Worm (Caenorhabditis elegans) whole organism, late embryonic: ENCODE results near the gene W04G3.13.

Experiments
- C38D4.7 ChIP-seq: fragments of 200-800 bp; sonication (Bioruptor generic); optimal IDR thresholded peaks from 2 replicates; lab custom pipeline; 2018; ENCODE audit warnings: mild to moderate bottlenecking, missing genetic modification characterization, moderate library complexity, missing compliant biosample characterization
- K02D7.2 ChIP-seq: sonication (generic microtip); optimal IDR thresholded peaks from 2 replicates; lab custom pipeline; 2017; ENCODE audit warnings: mild to moderate bottlenecking, missing genetic modification characterization, missing compliant biosample characterization
- Y22D7AL.16 ChIP-seq: sonication (generic microtip); optimal IDR thresholded peaks from 2 replicates; lab custom pipeline; 2016; ENCODE audit warnings: missing genetic modification characterization, missing compliant biosample characterization
- ama-1 ChIP-seq: fragments of 150-350 bp; optimal IDR thresholded peaks from 2 replicates; lab custom pipeline; 2014
- ceh-14 ChIP-seq: sonication (generic microtip); optimal IDR thresholded peaks from 2 replicates; lab custom pipeline; 2016; ENCODE audit warnings: missing genotype, missing genetic modification characterization, missing compliant biosample characterization
- ceh-18 ChIP-seq: sonication (generic microtip); optimal IDR thresholded peaks from 2 replicates; lab custom pipeline; 2016; ENCODE audit warnings: missing genetic modification characterization, missing compliant biosample characterization
- ceh-19 ChIP-seq: fragments of 200-800 bp; sonication (Bioruptor generic); optimal IDR thresholded peaks from 2 replicates; lab custom pipeline; 2018; ENCODE audit warnings: mild to moderate bottlenecking, missing genetic modification characterization, missing compliant biosample characterization
- ceh-22 ChIP-seq: sonication (generic microtip); optimal IDR thresholded peaks from 2 replicates; lab custom pipeline; 2017; ENCODE audit warnings: missing biosample characterization, missing genetic modification characterization
- ceh-24 ChIP-seq: sonication (generic microtip); optimal IDR thresholded peaks from 2 replicates; lab custom pipeline; 2016; ENCODE audit warnings: mild to moderate bottlenecking, missing genetic modification characterization, missing compliant biosample characterization
- ceh-31 ChIP-seq: sonication (generic microtip); optimal IDR thresholded peaks from 2 replicates; lab custom pipeline; 2016; ENCODE audit warnings: missing genetic modification characterization, missing compliant biosample characterization
- ceh-34 ChIP-seq: sonication (generic microtip); optimal IDR thresholded peaks from 2 replicates; lab custom pipeline; 2016; ENCODE audit warnings: mild to moderate bottlenecking, missing genetic modification characterization, missing compliant biosample characterization
- ceh-48 ChIP-seq: sonication (generic microtip); optimal IDR thresholded peaks from 2 replicates; lab custom pipeline; 2016; ENCODE audit warnings: missing genetic modification characterization, inconsistent platforms, missing compliant biosample characterization
- che-1 ChIP-seq: sonication (generic microtip); optimal IDR thresholded peaks from 2 replicates; lab custom pipeline; 2016; ENCODE audit warnings: mild to moderate bottlenecking, missing genetic modification characterization, missing compliant biosample characterization
- elt-2 ChIP-seq: sonication (generic microtip); optimal IDR thresholded peaks from 2 replicates; lab custom pipeline; 2016; ENCODE audit warnings: missing genetic modification reagents, missing genetic modification characterization, missing compliant biosample characterization
- ets-4 ChIP-seq: sonication (generic microtip); optimal IDR thresholded peaks from 2 replicates; lab custom pipeline; 2016; ENCODE audit warnings: missing genetic modification characterization, missing compliant biosample characterization
- fkh-10 ChIP-seq: fragments of 150-350 bp; optimal IDR thresholded peaks from 2 replicates; lab custom pipeline; 2014; ENCODE audit warnings: missing biosample characterization, missing genetic modification reagents, missing genetic modification characterization
- fkh-6 ChIP-seq: sonication (generic microtip); optimal IDR thresholded peaks from 2 replicates; lab custom pipeline; 2016; ENCODE audit warnings: missing genetic modification characterization, missing compliant biosample characterization
- gmeb-2 ChIP-seq: sonication (generic microtip); optimal IDR thresholded peaks from 2 replicates; lab custom pipeline; 2016; ENCODE audit warnings: missing genetic modification characterization, inconsistent platforms, missing compliant biosample characterization
- hlh-13 ChIP-seq: fragments of 200-800 bp; sonication (Bioruptor generic); optimal IDR thresholded peaks from 2 replicates; lab custom pipeline; 2018; ENCODE audit warnings: mild to moderate bottlenecking, missing genetic modification characterization, missing compliant biosample characterization
- hlh-30 ChIP-seq: sonication (generic microtip); optimal IDR thresholded peaks from 2 replicates; lab custom pipeline; 2017; ENCODE audit warnings: antibody characterized with exemption, missing genetic modification characterization, missing compliant biosample characterization; ENCODE audit not compliant: insufficient read depth
- hlh-6 ChIP-seq: sonication (generic microtip); optimal IDR thresholded peaks from 2 replicates; lab custom pipeline; 2016; ENCODE audit warnings: missing genotype, missing genetic modification characterization, missing compliant biosample characterization
- madf-2 ChIP-seq: sonication (generic microtip); optimal IDR thresholded peaks from 2 replicates; lab custom pipeline; 2017; ENCODE audit warnings: missing genetic modification characterization, missing compliant biosample characterization
- nfya-1 ChIP-seq: sonication (generic microtip); optimal IDR thresholded peaks from 2 replicates; lab custom pipeline; 2017; ENCODE audit warnings: missing genetic modification characterization, mild to moderate bottlenecking, missing compliant biosample characterization, antibody characterized with exemption, moderate library complexity
- nhr-11 ChIP-seq: fragments of 150-350 bp; optimal IDR thresholded peaks from 2 replicates; lab custom pipeline; 2014; ENCODE audit warnings: missing biosample characterization, missing genetic modification characterization
- nhr-232 ChIP-seq: sonication (generic microtip); optimal IDR thresholded peaks from 2 replicates; lab custom pipeline; 2016; ENCODE audit warnings: missing genetic modification characterization, missing compliant biosample characterization
- npax-4 ChIP-seq: sonication (generic microtip); optimal IDR thresholded peaks from 2 replicates; lab custom pipeline; 2016; ENCODE audit warnings: missing genetic modification characterization, missing compliant biosample characterization
- odd-2 ChIP-seq: sonication (generic microtip); optimal IDR thresholded peaks from 2 replicates; lab custom pipeline; 2017; ENCODE audit warnings: antibody characterized with exemption, mild to moderate bottlenecking, missing genetic modification characterization, missing compliant biosample characterization
- pag-3 ChIP-seq: sonication (generic microtip); optimal IDR thresholded peaks from 2 replicates; lab custom pipeline; 2016; ENCODE audit warnings: missing compliant biosample characterization, missing genetic modification characterization, borderline replicate concordance
- pat-9 ChIP-seq: fragments of 200-800 bp; sonication (Bioruptor generic); optimal IDR thresholded peaks from 2 replicates; lab custom pipeline; 2018; ENCODE audit warnings: mild to moderate bottlenecking, missing genetic modification characterization, moderate library complexity, missing compliant biosample characterization
- pax-1 ChIP-seq: fragments of 150-350 bp; optimal IDR thresholded peaks from 2 replicates; lab custom pipeline; 2014; ENCODE audit warnings: missing biosample characterization, missing genetic modification characterization
- pha-2 ChIP-seq: sonication (generic microtip); optimal IDR thresholded peaks from 2 replicates; lab custom pipeline; 2017; ENCODE audit warnings: mild to moderate bottlenecking, missing genetic modification characterization, missing compliant biosample characterization
- pros-1 ChIP-seq: fragments of 150-350 bp; optimal IDR thresholded peaks from 2 replicates; lab custom pipeline; 2014; ENCODE audit warnings: missing biosample characterization, missing genetic modification reagents, missing genetic modification characterization
- rnt-1 ChIP-seq: sonication (generic microtip); optimal IDR thresholded peaks from 2 replicates; lab custom pipeline; 2016; ENCODE audit warnings: missing genetic modification characterization, missing compliant biosample characterization
- sox-2 ChIP-seq: fragments of 200-800 bp; sonication (Bioruptor generic); IDR thresholded peaks from 2 replicates; pipeline ENCODE4 v1.3.6; 2022; ENCODE audit warnings: missing genetic modification reagents, missing genetic modification characterization, missing compliant biosample characterization
- syd-9 ChIP-seq: sonication (generic microtip); optimal IDR thresholded peaks from 2 replicates; lab custom pipeline; 2016; ENCODE audit warnings: mild to moderate bottlenecking, missing genetic modification characterization, moderate library complexity, missing compliant biosample characterization
- tbx-2 ChIP-seq: sonication (generic microtip); optimal IDR thresholded peaks from 2 replicates; lab custom pipeline; 2016; ENCODE audit warnings: missing genetic modification characterization, missing compliant biosample characterization
- ttx-3 ChIP-seq: sonication (generic microtip); optimal IDR thresholded peaks from 2 replicates; lab custom pipeline; 2016; ENCODE audit warnings: missing genetic modification reagents, missing genetic modification characterization, missing compliant biosample characterization
- unc-3 ChIP-seq, 2 experiments: fragments of 200-800 bp in 1 of 2; sonication (Bioruptor generic) in 1 of 2; sonication (generic microtip) in 1 of 2; conservative IDR thresholded peaks in 1 of 2; optimal IDR thresholded peaks in 1 of 2; 2 replicates each; pipeline versions ENCODE4 v1.3.6 to Lab custom; 2016 to 2022; ENCODE audit warnings: missing compliant biosample characterization in 2 of 2, missing genetic modification characterization in 2 of 2, missing genetic modification reagents in 1 of 2
- unc-42 ChIP-seq: sonication (generic microtip); optimal IDR thresholded peaks from 2 replicates; lab custom pipeline; 2016; ENCODE audit warnings: missing genotype, missing genetic modification characterization, missing compliant biosample characterization
- unc-55 ChIP-seq: sonication (generic microtip); optimal IDR thresholded peaks from 2 replicates; lab custom pipeline; 2017; ENCODE audit warnings: missing biosample characterization, missing genetic modification reagents, missing genetic modification characterization
- unc-86 ChIP-seq: sonication (generic microtip); optimal IDR thresholded peaks from 2 replicates; lab custom pipeline; 2016; ENCODE audit warnings: missing genetic modification characterization, missing compliant biosample characterization
- zip-5 ChIP-seq: sonication (generic microtip); optimal IDR thresholded peaks from 2 replicates; lab custom pipeline; 2016; ENCODE audit warnings: missing genetic modification characterization, missing compliant biosample characterization

Gene W04G3.13

ce11 chrX:11059744-11060143 is 19.8 kb downstream of the W04G3.13 start, which contains the start of gene lpr-6:
Gene lpr-6 (plus strand): TSS chrX:11059994.
- TF ChIP-seq hlh-30 (tag; lab: Kevin White, UChicago) (no peak), syd-9 (no peak), ceh-14 (tag; lab: Kevin White, UChicago) (no peak), ceh-31 (tag; lab: Kevin White, UChicago) (peak; percentile 2), rnt-1 (no peak), ceh-18 (no peak), ets-4 (tag; lab: Kevin White, UChicago) (no peak), K02D7.2 (no peak), hlh-13 (no peak), che-1 (tag; lab: Kevin White, UChicago) (no peak), unc-42 (tag; lab: Kevin White, UChicago) (no peak), ceh-19 (GFP tag; lab: Kevin White, UChicago) (no peak), Y22D7AL.16 (tag; lab: Kevin White, UChicago) (no peak), ama-1 (peak; percentile 19), gmeb-2 (tag; lab: Kevin White, UChicago) (no peak)
- TF ChIP-seq, all 69 proteins: peak for 2

DNA sequence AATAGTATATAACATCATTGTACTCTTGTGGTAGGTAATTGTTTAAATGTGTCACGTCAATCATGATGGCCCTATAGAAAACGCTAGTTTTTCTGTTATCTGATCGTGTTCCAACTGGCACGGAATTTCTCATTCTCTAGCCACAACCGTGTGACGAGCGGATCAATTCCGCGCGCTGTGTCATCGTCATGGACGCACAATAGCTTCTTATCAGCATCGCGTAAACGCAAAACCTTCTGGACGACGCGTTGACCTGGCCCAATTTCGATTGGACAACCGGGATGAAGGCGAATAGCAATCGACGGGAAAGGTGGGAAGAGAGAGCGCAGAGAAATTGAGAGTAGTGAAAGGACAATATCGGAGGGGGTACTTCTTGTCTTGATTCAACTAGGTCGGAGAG is 22.5 kb downstream of the W04G3.13 start, which contains the start of gene lpr-3:
Gene lpr-3 (plus strand): TSS at position 374 of the 400 bp plus-strand sequence.
- TF ChIP-seq madf-2 (tag; lab: Kevin White, UChicago) (no peak), pag-3 (tag; lab: Kevin White, UChicago) (no peak), ceh-48 (no peak), unc-55 (peak; percentile 63), ceh-24 (tag; lab: Kevin White, UChicago) (no peak), zip-5 (tag; lab: Kevin White, UChicago) (no peak), ceh-31 (tag; lab: Kevin White, UChicago) (peak; percentile 4), ceh-34 (no peak), ttx-3 (tag; lab: Kevin White, UChicago) (no peak), C38D4.7 (GFP tag; lab: Kevin White, UChicago) (no peak), pros-1 (tag; lab: Kevin White, UChicago) (peak; percentile 0), ceh-22 (tag; lab: Kevin White, UChicago) (no peak), rnt-1 (peak; percentile 74), nfya-1 (tag; lab: Kevin White, UChicago) (peak; percentile 54)

DNA sequence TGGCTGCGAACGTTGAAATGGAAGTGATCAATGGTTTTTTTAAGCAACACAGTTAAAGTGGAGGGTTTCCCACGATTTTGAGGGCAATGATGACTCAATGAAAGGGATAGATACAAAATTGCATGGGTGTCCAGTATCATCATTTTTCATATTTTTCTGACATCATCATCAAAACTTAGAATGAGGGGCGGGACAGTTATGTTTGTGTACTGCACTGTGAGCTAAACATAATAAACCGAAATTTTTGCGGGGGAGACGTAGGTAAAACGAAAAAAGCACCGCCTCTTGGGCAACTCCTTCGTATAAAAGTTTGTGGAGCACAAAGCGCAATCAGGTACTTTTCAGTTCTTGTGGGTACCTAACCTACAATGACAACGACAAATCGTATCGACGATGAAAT is 26.0 kb downstream of the W04G3.13 start, which contains the start of gene C09F12.2:
Gene C09F12.2 (plus strand): TSS at position 301 of the 400 bp plus-strand sequence.
- TF ChIP-seq ets-4 (tag; lab: Kevin White, UChicago) (no peak), pax-1 (no peak)
- TF ChIP-seq, all 69 proteins: peak for 0

DNA sequence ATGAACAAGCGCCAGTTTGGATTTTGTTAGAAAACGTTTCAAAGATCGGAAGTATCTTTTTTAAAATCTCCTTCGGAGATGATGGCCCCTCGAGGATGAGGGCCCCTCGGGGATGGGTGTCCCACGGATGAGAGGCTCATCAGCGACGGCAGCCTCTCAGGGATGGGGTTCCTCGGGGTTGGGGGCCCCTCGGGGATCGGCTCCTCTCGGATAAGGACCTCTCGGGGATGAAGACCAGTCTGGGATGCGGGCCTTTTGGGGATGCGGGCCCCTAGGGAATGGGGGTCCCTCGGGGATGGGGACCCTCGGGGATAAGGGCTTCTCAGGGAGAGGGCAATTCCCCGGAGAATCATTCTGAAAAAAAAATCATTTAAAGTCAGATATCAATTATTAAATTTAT is 29.2 kb downstream of the W04G3.13 start:
- TF ChIP-seq npax-4: no peak
- TF ChIP-seq sox-2 (GFP tag; lab: Robert Waterston, UW): no peak
- no peak for TF ChIP-seq pax-1
- TF ChIP-seq elt-2 (tag; lab: Kevin White, UChicago): no peak
- no peak for TF ChIP-seq ceh-18
- no peak for TF ChIP-seq fkh-10 (GFP tag; lab: Kevin White, UChicago)
- no peak for TF ChIP-seq ama-1
- TF ChIP-seq madf-2 (tag; lab: Kevin White, UChicago): no peak

ce11 chrX:11047183-11047582 is 32.4 kb downstream of the W04G3.13 start, which contains the start of gene clc-1:
Gene clc-1 (plus strand): TSS chrX:11047446.
- TF ChIP-seq sox-2 (GFP tag; lab: Robert Waterston, UW): no peak
- peak; percentile 59 for TF ChIP-seq elt-2 (tag; lab: Kevin White, UChicago)

ce11 chrX:11042777-11043176 is 36.8 kb downstream of the W04G3.13 start, which contains the start of gene C09F12.3:
Gene C09F12.3 (minus strand): TSS chrX:11042877.
- TF ChIP-seq ttx-3 (tag; lab: Kevin White, UChicago) (no peak), pha-2 (tag; lab: Kevin White, UChicago) (no peak), unc-3 (GFP tag; conservative IDR thresholded peaks at IDR 0.05; lab: Robert Waterston, UW) (no peak), unc-3 (tag; optimal IDR thresholded peaks at IDR 0.05; lab: Kevin White, UChicago) (no peak), pax-1 (no peak), nhr-232 (tag; lab: Kevin White, UChicago) (no peak), tbx-2 (no peak), rnt-1 (no peak), madf-2 (tag; lab: Kevin White, UChicago) (no peak), unc-86 (tag; lab: Kevin White, UChicago) (no peak), hlh-6 (tag; lab: Kevin White, UChicago) (no peak), sox-2 (GFP tag; lab: Robert Waterston, UW) (no peak), odd-2 (tag; lab: Kevin White, UChicago) (no peak), ceh-22 (tag; lab: Kevin White, UChicago) (no peak), fkh-6 (tag; lab: Kevin White, UChicago) (no peak), fkh-10 (GFP tag; lab: Kevin White, UChicago) (no peak), nhr-11 (no peak), ceh-18 (no peak), pat-9 (tag; lab: Kevin White, UChicago) (no peak)
